Worm (Caenorhabditis elegans) whole organism, L3 larva: ENCODE data around the gene oac-46.

Experiments used
- ama-1 ChIP-seq: fragments of 150-350 bp; optimal IDR thresholded peaks from 2 replicates; lab custom pipeline; 2018
- lin-39 ChIP-seq: fragments of 150-350 bp; optimal IDR thresholded peaks from 2 replicates; lab custom pipeline; 2018; ENCODE audit warnings: missing biosample characterization, missing genetic modification reagents, missing genetic modification characterization
- pha-4 ChIP-seq: fragments of 150-350 bp; optimal IDR thresholded peaks from 2 replicates; lab custom pipeline; 2014; ENCODE audit warnings: missing biosample characterization, missing genetic modification reagents, missing genetic modification characterization
- snpc-4 ChIP-seq: fragments of 150-350 bp; optimal IDR thresholded peaks from 2 replicates; lab custom pipeline; 2014; ENCODE audit warnings: missing biosample characterization, missing genetic modification characterization
- unc-62 ChIP-seq: fragments of 150-350 bp; sonication (generic microtip); optimal IDR thresholded peaks from 4 replicates; lab custom pipeline; 2014; ENCODE audit warnings: missing biosample characterization, missing genetic modification reagents, missing genetic modification characterization
- ztf-4 ChIP-seq: fragments of 150-350 bp; optimal IDR thresholded peaks from 2 replicates; lab custom pipeline; 2014; ENCODE audit warnings: missing biosample characterization, missing genetic modification characterization

- TF ChIP-seq ztf-4 (tag; lab: Kevin White, UChicago) (no peak), ama-1 (no peak), unc-62 (GFP tag; lab: Kevin White, UChicago) (no peak), pha-4 (tag; lab: Kevin White, UChicago) (peak; percentile 10), lin-39 (tag; lab: Kevin White, UChicago) (no peak), snpc-4 (tag; lab: Kevin White, UChicago) (no peak)
These were observed 37.7 kb upstream of the oac-46 start for ce11 chrII:8889589-8889988.
